Worm (Caenorhabditis elegans) whole organism, L4 larva: Measurements from ENCODE around the gene sftb-1.

ENCODE experiments used
- ama-1 ChIP-seq: fragments of 150-350 bp; optimal IDR thresholded peaks from 2 replicates; lab custom pipeline; 2014; ENCODE audit warnings: inconsistent platforms, mixed read lengths
- cey-2 ChIP-seq: sonication (generic microtip); optimal IDR thresholded peaks from 3 replicates; lab custom pipeline; 2017; ENCODE audit warnings: missing genetic modification characterization, mild to moderate bottlenecking, missing compliant biosample characterization, antibody characterized with exemption, borderline replicate concordance; ENCODE audit not compliant: insufficient read depth
- dmd-9 ChIP-seq: fragments of 200-800 bp; sonication (Bioruptor generic); IDR thresholded peaks from 2 replicates; pipeline ENCODE4 v1.3.6; 2022; ENCODE audit warnings: missing genetic modification reagents, missing genetic modification characterization, missing compliant biosample characterization
- hmg-1.1 ChIP-seq: fragments of 200-800 bp; sonication (Bioruptor generic); IDR thresholded peaks from 2 replicates; pipeline ENCODE4 v1.3.6; 2022; ENCODE audit warnings: missing genetic modification reagents, missing genetic modification characterization, missing compliant biosample characterization
- mep-1 ChIP-seq: fragments of 150-350 bp; sonication (generic microtip); optimal IDR thresholded peaks from 3 replicates; lab custom pipeline; 2014; ENCODE audit warnings: missing biosample characterization, missing genetic modification characterization
- nhr-237 ChIP-seq: sonication (generic microtip); optimal IDR thresholded peaks from 2 replicates; lab custom pipeline; 2017; ENCODE audit warnings: missing biosample characterization, missing genetic modification characterization
- pha-4 ChIP-seq, 2 experiments: fragments of 150-350 bp in 1 of 2; fragments of 200-800 bp in 1 of 2; sonication (Bioruptor generic) in 1 of 2; IDR thresholded peaks in 1 of 2; optimal IDR thresholded peaks in 1 of 2; 2 replicates each; pipeline versions ENCODE4 v1.3.6 to Lab custom; 2014 to 2022; ENCODE audit warnings: missing genetic modification characterization in 2 of 2, missing genetic modification reagents in 2 of 2, missing biosample characterization in 1 of 2, missing compliant biosample characterization in 1 of 2
- set-16 ChIP-seq: fragments of 200-800 bp; sonication (Bioruptor generic); IDR thresholded peaks from 2 replicates; pipeline ENCODE4 v1.3.6; 2022; ENCODE audit warnings: missing genetic modification reagents, missing genetic modification characterization, missing compliant biosample characterization
- unc-130 ChIP-seq: sonication (generic microtip); optimal IDR thresholded peaks from 2 replicates; lab custom pipeline; 2016; ENCODE audit warnings: missing genetic modification reagents, missing genetic modification characterization, missing compliant biosample characterization
- unc-39 ChIP-seq: sonication (generic microtip); optimal IDR thresholded peaks from 2 replicates; lab custom pipeline; 2017; ENCODE audit warnings: missing biosample characterization, missing genetic modification characterization

ce11 chrIII:4234642-4235295 is 34.3 kb downstream of the sftb-1 start:
- TF ChIP-seq mep-1 (tag; lab: Kevin White, UChicago), result no peak
- TF ChIP-seq ama-1 (lab: Kevin White, UChicago), result no peak
- no peak for TF ChIP-seq unc-130 (GFP tag; lab: Kevin White, UChicago)
- TF ChIP-seq hmg-1.1 (GFP tag; lab: Robert Waterston, UW), result no peak
- no peak for TF ChIP-seq nhr-237 (tag; lab: Kevin White, UChicago)
- no peak for TF ChIP-seq cey-2
- no peak for TF ChIP-seq dmd-9
- no peak for TF ChIP-seq pha-4 (GFP tag; IDR thresholded peaks at IDR 0.05; lab: Robert Waterston, UW)
- TF ChIP-seq pha-4 (tag; optimal IDR thresholded peaks at IDR 0.05; lab: Kevin White, UChicago), result no peak
- no peak for TF ChIP-seq unc-39
- no peak for TF ChIP-seq set-16 (GFP tag; lab: Robert Waterston, UW)
